Worm (Caenorhabditis elegans) whole organism, L4/young adult: ENCODE measurements around the gene R08C7.5.

Source experiments
- W03F9.2 ChIP-seq: fragments of 150-350 bp; optimal IDR thresholded peaks from 2 replicates; lab custom pipeline; 2014; ENCODE audit warnings: missing biosample characterization, missing genetic modification characterization
- him-1 ChIP-seq: sonication (generic microtip); optimal IDR thresholded peaks from 2 replicates; lab custom pipeline; 2016; ENCODE audit warnings: missing genotype, missing genetic modification reagents, missing genetic modification characterization, missing compliant biosample characterization

DNA sequence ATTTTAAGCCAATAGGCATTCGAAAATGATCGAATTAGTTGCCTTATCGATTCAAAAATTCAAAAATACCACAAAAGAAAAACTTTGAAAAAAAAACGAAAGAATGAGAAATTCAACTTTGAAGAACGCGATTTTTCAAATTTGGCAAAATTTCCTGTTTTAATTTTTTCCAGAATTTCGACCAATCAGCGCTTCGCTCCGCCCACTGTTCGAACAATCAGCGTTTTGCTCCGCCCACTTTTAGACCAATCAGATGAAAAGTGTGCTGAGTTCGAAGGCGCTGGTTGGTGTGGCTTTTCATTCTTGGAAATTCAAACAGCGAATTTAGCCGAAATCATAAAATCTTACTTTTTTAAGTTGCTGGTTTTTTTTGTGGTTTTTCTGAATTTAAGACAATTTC is 32.4 kb upstream of the R08C7.5 start:
- TF ChIP-seq W03F9.2, result no peak
- no peak for TF ChIP-seq him-1 (tag; lab: Kevin White, UChicago)
